Fruit fly (Drosophila melanogaster) whole organism, embryonic: Measurements from ENCODE around the gene CG17121.

Source experiments
- Adf1 ChIP-seq: fragments of 200-800 bp; sonication (Bioruptor generic); IDR thresholded peaks from 2 replicates; pipeline ENCODE4 v1.3.6; 2022; ENCODE audit warnings: missing biosample characterization, missing genetic modification characterization
- C15 ChIP-seq: fragments of 200-800 bp; sonication (Bioruptor generic); IDR thresholded peaks from 3 replicates; pipeline ENCODE4 v1.3.6; 2022; ENCODE audit warnings: missing biosample characterization, missing genetic modification characterization
- CG11695 ChIP-seq: fragments of 200-800 bp; sonication (Bioruptor generic); IDR thresholded peaks from 3 replicates; pipeline ENCODE4 v1.3.6; 2022; ENCODE audit warnings: missing biosample characterization, missing genetic modification characterization
- CG12769 ChIP-seq: fragments of 200-800 bp; sonication (Bioruptor generic); optimal IDR thresholded peaks from 2 replicates; lab custom pipeline; 2019; ENCODE audit warnings: missing biosample characterization, mild to moderate bottlenecking, missing genetic modification characterization, moderate library complexity
- CG12942 ChIP-seq: fragments of 200-800 bp; sonication (Bioruptor generic); optimal IDR thresholded peaks from 3 replicates; lab custom pipeline; 2016; ENCODE audit warnings: missing biosample characterization, missing genetic modification characterization
- CG14050 ChIP-seq: fragments of 200-800 bp; sonication (Bioruptor generic); IDR thresholded peaks from 3 replicates; pipeline ENCODE4 v1.3.6; 2022; ENCODE audit warnings: missing biosample characterization, missing genetic modification characterization
- CG15696 ChIP-seq: fragments of 200-800 bp; sonication (Bioruptor generic); optimal IDR thresholded peaks from 2 replicates; lab custom pipeline; 2019; ENCODE audit warnings: missing biosample characterization, mild to moderate bottlenecking, missing genetic modification characterization, moderate library complexity
- CG1603 ChIP-seq: fragments of 200-800 bp; sonication (Bioruptor generic); optimal IDR thresholded peaks from 2 replicates; lab custom pipeline; 2019; ENCODE audit warnings: missing biosample characterization, mild to moderate bottlenecking, missing genetic modification characterization, moderate library complexity
- CG16815 ChIP-seq: fragments of 200-800 bp; sonication (Bioruptor generic); optimal IDR thresholded peaks from 3 replicates; lab custom pipeline; 2017; ENCODE audit warnings: missing biosample characterization, mild to moderate bottlenecking, missing genetic modification characterization
- CG18011 ChIP-seq: fragments of 200-800 bp; sonication (Bioruptor generic); optimal IDR thresholded peaks from 2 replicates; lab custom pipeline; 2017; ENCODE audit warnings: missing biosample characterization, missing genetic modification characterization, mild to moderate bottlenecking, moderate library complexity, missing genotype
- CG30431 ChIP-seq: fragments of 200-800 bp; sonication (Bioruptor generic); optimal IDR thresholded peaks from 2 replicates; lab custom pipeline; 2017; ENCODE audit warnings: missing biosample characterization, missing genetic modification characterization
- CG3407 ChIP-seq: fragments of 200-800 bp; sonication (Bioruptor generic); optimal IDR thresholded peaks from 2 replicates; lab custom pipeline; 2018; ENCODE audit warnings: missing biosample characterization, mild to moderate bottlenecking, missing genetic modification characterization
- CG4360 ChIP-seq: fragments of 200-800 bp; sonication (Bioruptor generic); IDR thresholded peaks from 2 replicates; pipeline ENCODE4 v1.3.6; 2022; ENCODE audit warnings: missing biosample characterization, missing genetic modification characterization
- CG6254 ChIP-seq: fragments of 200-800 bp; sonication (Bioruptor generic); optimal IDR thresholded peaks from 3 replicates; lab custom pipeline; 2017; ENCODE audit warnings: mild to moderate bottlenecking, missing biosample characterization, missing genetic modification reagents, missing genetic modification characterization
- CG7556 ChIP-seq: fragments of 200-800 bp; sonication (Bioruptor generic); optimal IDR thresholded peaks from 2 replicates; lab custom pipeline; 2017; ENCODE audit warnings: missing biosample characterization, mild to moderate bottlenecking, missing genetic modification characterization
- CG8281 ChIP-seq: fragments of 200-800 bp; sonication (Bioruptor generic); optimal IDR thresholded peaks from 2 replicates; lab custom pipeline; 2018; ENCODE audit warnings: missing biosample characterization, mild to moderate bottlenecking, missing genetic modification characterization, moderate library complexity
- CG8290 ChIP-seq, 3 experiments: fragments of 200-800 bp; sonication (Bioruptor generic); optimal IDR thresholded peaks; 2 replicates each; lab custom pipeline; 2016 to 2019; ENCODE audit warnings: missing biosample characterization in 3 of 3, missing genetic modification characterization in 3 of 3, mild to moderate bottlenecking in 2 of 3, moderate library complexity in 1 of 3
- CG9437 ChIP-seq: fragments of 200-800 bp; sonication (Bioruptor generic); optimal IDR thresholded peaks from 2 replicates; lab custom pipeline; 2018; ENCODE audit warnings: missing biosample characterization, mild to moderate bottlenecking, missing genetic modification characterization
- CrebB ChIP-seq: fragments of 200-800 bp; sonication (Bioruptor generic); optimal IDR thresholded peaks from 3 replicates; lab custom pipeline; 2018; ENCODE audit warnings: missing biosample characterization, mild to moderate bottlenecking, missing genetic modification characterization
- Doc3 ChIP-seq: fragments of 200-800 bp; sonication (Bioruptor generic); IDR thresholded peaks from 3 replicates; pipeline ENCODE4 v1.3.6; 2022; ENCODE audit warnings: missing biosample characterization, missing genetic modification characterization; ENCODE audit not compliant: partially characterized antibody
- Eip74EF ChIP-seq, 2 experiments: fragments of 200-800 bp in 1 of 2; fragments of >200 bp in 1 of 2; sonication (Bioruptor generic) in 1 of 2; optimal IDR thresholded peaks; 2 replicates each; lab custom pipeline; 2017 to 2019; ENCODE audit warnings: missing biosample characterization in 2 of 2, missing genetic modification characterization in 2 of 2, mild to moderate bottlenecking in 1 of 2, moderate library complexity in 1 of 2
- Elba2 ChIP-seq: fragments of 200-800 bp; sonication (Bioruptor generic); optimal IDR thresholded peaks from 3 replicates; lab custom pipeline; 2016; ENCODE audit warnings: missing biosample characterization, missing genetic modification characterization
- Fer3 ChIP-seq: fragments of 200-800 bp; sonication (Bioruptor generic); optimal IDR thresholded peaks from 2 replicates; lab custom pipeline; 2018; ENCODE audit warnings: missing biosample characterization, mild to moderate bottlenecking, missing genetic modification characterization, moderate library complexity
- H2.0 ChIP-seq: fragments of 200-800 bp; sonication (Bioruptor generic); IDR thresholded peaks from 2 replicates; pipeline ENCODE4 v1.3.6; 2022; ENCODE audit warnings: missing biosample characterization, missing genetic modification characterization
- NC2β ChIP-seq: fragments of 200-800 bp; sonication (Bioruptor generic); optimal IDR thresholded peaks from 2 replicates; lab custom pipeline; 2016; ENCODE audit warnings: missing biosample characterization, missing genetic modification characterization
- Ravus ChIP-seq: fragments of 200-800 bp; sonication (Bioruptor generic); IDR thresholded peaks from 2 replicates; pipeline ENCODE4 v1.3.6; 2022; ENCODE audit warnings: missing biosample characterization, missing genetic modification characterization
- Stat92E ChIP-seq, 3 experiments: fragments of >200 bp in 2 of 3; fragments of 200-800 bp in 1 of 3; sonication (Bioruptor generic) in 1 of 3; optimal IDR thresholded peaks; 2 replicates each; lab custom pipeline; 2017 to 2019; ENCODE audit warnings: missing biosample characterization in 3 of 3, missing genetic modification characterization in 3 of 3, mild to moderate bottlenecking in 1 of 3, moderate library complexity in 1 of 3
- Usf ChIP-seq: fragments of 200-800 bp; sonication (Bioruptor generic); optimal IDR thresholded peaks from 2 replicates; lab custom pipeline; 2017; ENCODE audit warnings: missing genotype, missing biosample characterization, missing genetic modification characterization
- aop ChIP-seq: fragments of 200-800 bp; sonication (Bioruptor generic); IDR thresholded peaks from 2 replicates; pipeline ENCODE4 v1.3.6; 2022; ENCODE audit warnings: missing biosample characterization, missing genetic modification characterization
- ara ChIP-seq: fragments of 200-800 bp; sonication (Bioruptor generic); IDR thresholded peaks from 2 replicates; pipeline ENCODE4 v1.3.6; 2022; ENCODE audit warnings: missing biosample characterization, missing genetic modification characterization
- ato ChIP-seq: fragments of 200-800 bp; sonication (Bioruptor generic); IDR thresholded peaks from 2 replicates; pipeline ENCODE4 v1.3.6; 2022; ENCODE audit warnings: missing biosample characterization, missing genetic modification characterization; ENCODE audit not compliant: partially characterized antibody
- cato ChIP-seq: fragments of 200-800 bp; sonication (Bioruptor generic); optimal IDR thresholded peaks from 2 replicates; lab custom pipeline; 2016; ENCODE audit warnings: missing biosample characterization, missing genetic modification characterization, borderline replicate concordance
- cg ChIP-seq: fragments of 200-800 bp; sonication (Bioruptor generic); optimal IDR thresholded peaks from 3 replicates; lab custom pipeline; 2019; ENCODE audit warnings: missing biosample characterization, mild to moderate bottlenecking, missing genetic modification characterization, moderate library complexity
- ci ChIP-seq: fragments of 200-800 bp; sonication (Bioruptor generic); IDR thresholded peaks from 3 replicates; pipeline ENCODE4 v1.3.6; 2022; ENCODE audit warnings: missing biosample characterization, missing genetic modification characterization
- cwo ChIP-seq: fragments of 200-800 bp; sonication (Bioruptor generic); optimal IDR thresholded peaks from 3 replicates; lab custom pipeline; 2017; ENCODE audit warnings: missing biosample characterization, missing genetic modification characterization, mild to moderate bottlenecking, moderate library complexity, missing genetic modification reagents
- danr ChIP-seq: fragments of 200-800 bp; sonication (Bioruptor generic); IDR thresholded peaks from 2 replicates; pipeline ENCODE4 v1.3.6; 2022; ENCODE audit warnings: missing biosample characterization, missing genetic modification characterization
- fu2 ChIP-seq: fragments of 200-800 bp; sonication (Bioruptor generic); optimal IDR thresholded peaks from 2 replicates; lab custom pipeline; 2016; ENCODE audit warnings: missing biosample characterization, missing genetic modification characterization
- insv ChIP-seq, 2 experiments: fragments of 200-800 bp; sonication (Bioruptor generic); optimal IDR thresholded peaks; 3 replicates each; lab custom pipeline; 2016 to 2018; ENCODE audit warnings: missing biosample characterization in 2 of 2, missing genetic modification characterization in 2 of 2
- jumu ChIP-seq: fragments of 200-800 bp; sonication (Bioruptor generic); optimal IDR thresholded peaks from 3 replicates; lab custom pipeline; 2016; ENCODE audit warnings: missing biosample characterization, missing genetic modification characterization
- mld ChIP-seq: fragments of 200-800 bp; sonication (Bioruptor generic); IDR thresholded peaks from 3 replicates; pipeline ENCODE4 v1.3.6; 2022; ENCODE audit warnings: missing biosample characterization, missing genetic modification characterization; ENCODE audit not compliant: partially characterized antibody
- org-1 ChIP-seq: fragments of 200-800 bp; sonication (Bioruptor generic); optimal IDR thresholded peaks from 2 replicates; lab custom pipeline; 2017; ENCODE audit warnings: missing biosample characterization, missing genetic modification characterization
- otp ChIP-seq: fragments of 200-800 bp; sonication (Bioruptor generic); IDR thresholded peaks from 3 replicates; pipeline ENCODE4, ENCODE4 v1.3.6; 2022; ENCODE audit warnings: missing biosample characterization, missing genetic modification characterization
- pho ChIP-seq: fragments of 200-800 bp; sonication (Bioruptor generic); optimal IDR thresholded peaks from 2 replicates; lab custom pipeline; 2016; ENCODE audit warnings: missing biosample characterization, missing genetic modification characterization
- phol ChIP-seq: fragments of 200-800 bp; sonication (Bioruptor generic); optimal IDR thresholded peaks from 3 replicates; lab custom pipeline; 2018; ENCODE audit warnings: missing biosample characterization, mild to moderate bottlenecking, missing genetic modification characterization, moderate library complexity
- pzg ChIP-seq: fragments of 200-800 bp; sonication (Bioruptor generic); optimal IDR thresholded peaks from 3 replicates; lab custom pipeline; 2018; ENCODE audit warnings: missing biosample characterization, mild to moderate bottlenecking, missing genetic modification characterization, moderate library complexity
- slp2 ChIP-seq: fragments of 200-800 bp; sonication (Bioruptor generic); optimal IDR thresholded peaks from 2 replicates; lab custom pipeline; 2016; ENCODE audit warnings: missing biosample characterization, missing genetic modification characterization
- sob ChIP-seq: fragments of 200-800 bp; sonication (Bioruptor generic); IDR thresholded peaks from 2 replicates; pipeline ENCODE4 v1.3.6; 2022; ENCODE audit warnings: missing biosample characterization, missing genetic modification characterization
- tup ChIP-seq: fragments of 200-800 bp; sonication (Bioruptor generic); optimal IDR thresholded peaks from 2 replicates; lab custom pipeline; 2016; ENCODE audit warnings: missing biosample characterization, mild to moderate bottlenecking, missing genetic modification characterization, moderate library complexity
- usp ChIP-seq: fragments of >200 bp; optimal IDR thresholded peaks from 2 replicates; lab custom pipeline; 2017; ENCODE audit warnings: missing biosample characterization, missing genetic modification characterization
- zfh2 ChIP-seq: fragments of 200-800 bp; sonication (Bioruptor generic); optimal IDR thresholded peaks from 2 replicates; lab custom pipeline; 2016; ENCODE audit warnings: missing biosample characterization, missing genetic modification characterization

Gene CG17121

DNA sequence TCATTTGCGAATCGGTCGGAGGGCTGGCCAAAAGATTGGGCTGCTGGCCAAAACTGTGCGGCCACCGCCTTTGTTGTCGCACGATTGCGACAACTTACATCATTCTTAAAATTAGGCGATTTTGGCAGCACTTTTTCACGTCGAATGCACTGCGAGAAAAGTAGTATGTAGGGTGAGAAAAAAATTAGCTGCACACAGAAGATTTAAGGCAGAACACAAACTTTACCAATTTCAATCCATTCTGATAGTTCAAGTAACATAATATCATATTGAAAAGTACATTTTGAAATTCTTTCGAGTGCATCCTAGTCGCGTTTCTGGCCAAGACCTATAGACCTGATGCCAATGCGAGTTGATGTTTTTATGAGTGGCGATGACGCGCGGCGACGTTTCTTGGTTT, 19.5 kb downstream of the CG17121 start (continued):
- TF ChIP-seq slp2 (GFP tag; lab: Kevin White, UChicago) (peak; percentile 51), usp (GFP tag; lab: Kevin White, UChicago) (no peak), aop (GFP tag; lab: Robert Waterston, UW) (no peak), cg (GFP tag; lab: Kevin White, UChicago) (no peak), ato (GFP tag; lab: Robert Waterston, UW) (no peak), CG1603 (tag; lab: Kevin White, UChicago) (peak; percentile 58), CG15696 (tag; lab: Kevin White, UChicago) (no peak), Ravus (GFP tag; lab: Robert Waterston, UW) (peak; percentile 38), Elba2 (GFP tag; lab: Kevin White, UChicago) (no peak), CG18011 (no peak), CG7556 (GFP tag; lab: Kevin White, UChicago) (peak; percentile 4), fu2 (GFP tag; lab: Kevin White, UChicago) (peak; percentile 54), tup (peak; percentile 20), cwo (peak; percentile 44), C15 (GFP tag; lab: Robert Waterston, UW) (peak; percentile 63; the same call in 1 of the 3 replicates), ara (GFP tag; lab: Robert Waterston, UW) (peak; percentile 18; the same call in 1 of the 2 replicates), CG12769 (peak; percentile 77), cato (GFP tag; lab: Kevin White, UChicago) (no peak), otp (no peak), CG9437 (GFP tag; lab: Kevin White, UChicago) (no peak), ci (GFP tag; lab: Robert Waterston, UW) (no peak), danr (GFP tag; lab: Robert Waterston, UW) (0 out of 2 replicates have a peak, but pooled peaks have one; percentile 18), CG8290 (GFP tag; optimal IDR thresholded peaks at IDR 0.05; lab: Kevin White, UChicago) (no peak), CG8290 (tag; optimal IDR thresholded peaks at IDR 0.05; lab: Kevin White, UChicago) (no peak), CG12942 (GFP tag; lab: Kevin White, UChicago) (no peak), Adf1 (GFP tag; lab: Robert Waterston, UW) (peak; percentile 50; the same call in 1 of the 2 replicates), Eip74EF (GFP tag; optimal IDR thresholded peaks at IDR 0.05; lab: Kevin White, UChicago) (no peak), Usf (no peak), org-1 (no peak), CG3407 (GFP tag; lab: Kevin White, UChicago) (no peak), phol (tag; lab: Kevin White, UChicago) (peak; percentile 32), CG30431 (peak; percentile 20), CrebB (no peak), Doc3 (no peak), CG6254 (GFP tag; lab: Kevin White, UChicago) (no peak), zfh2 (GFP tag; lab: Kevin White, UChicago) (peak; percentile 75), CG14050 (GFP tag; lab: Robert Waterston, UW) (no peak), CG16815 (peak; percentile 34), jumu (GFP tag; lab: Kevin White, UChicago) (peak; percentile 18), H2.0 (GFP tag; lab: Robert Waterston, UW) (peak; percentile 45; the same call in 1 of the 2 replicates), mld (GFP tag; lab: Robert Waterston, UW) (no peak), CG8281 (tag; lab: Kevin White, UChicago) (no peak), CG11695 (GFP tag; lab: Robert Waterston, UW) (peak; percentile 39; the same call in 1 of the 3 replicates), Stat92E (GFP tag; optimal IDR thresholded peaks at IDR 0.05; lab: Kevin White, UChicago) (no peak), pho (GFP tag; lab: Kevin White, UChicago) (peak; percentile 77), CG4360 (GFP tag; lab: Robert Waterston, UW) (no peak), sob (GFP tag; lab: Robert Waterston, UW) (peak; percentile 76; the same call in 1 of the 2 replicates), Fer3 (tag; lab: Kevin White, UChicago) (peak; percentile 64), NC2β (GFP tag; lab: Kevin White, UChicago) (no peak), insv (GFP tag; optimal IDR thresholded peaks at IDR 0.05; lab: Kevin White, UChicago) (no peak), pzg (GFP tag; lab: Kevin White, UChicago) (no peak)
